Fruit fly (Drosophila melanogaster) whole organism, embryonic: Measurements from ENCODE around the gene CG43367.
A peak's percentile ranks its signal among the peaks of the same experiment; 100 is the strongest.

Experiments
- ATbp ChIP-seq: fragments of 200-800 bp; sonication (Bioruptor generic); optimal IDR thresholded peaks from 2 replicates; lab custom pipeline; 2017; ENCODE audit warnings: missing biosample characterization, mild to moderate bottlenecking, missing genetic modification characterization, missing genetic modification reagents
- CG11504 ChIP-seq: fragments of 200-800 bp; sonication (Bioruptor generic); optimal IDR thresholded peaks from 3 replicates; lab custom pipeline; 2019; ENCODE audit warnings: missing biosample characterization, mild to moderate bottlenecking, missing genetic modification characterization, moderate library complexity
- CG11723 ChIP-seq: fragments of 200-800 bp; sonication (Bioruptor generic); optimal IDR thresholded peaks from 2 replicates; lab custom pipeline; 2017; ENCODE audit warnings: missing biosample characterization, mild to moderate bottlenecking, missing genetic modification characterization
- CG1792 ChIP-seq: fragments of 200-800 bp; sonication (Bioruptor generic); optimal IDR thresholded peaks from 2 replicates; lab custom pipeline; 2016; ENCODE audit warnings: missing biosample characterization, missing genetic modification characterization
- CG18262 ChIP-seq: fragments of 200-800 bp; optimal IDR thresholded peaks from 3 replicates; lab custom pipeline; 2019; ENCODE audit warnings: missing biosample characterization, mild to moderate bottlenecking, missing genetic modification characterization, moderate library complexity
- CG2202 ChIP-seq: fragments of 200-800 bp; sonication (Bioruptor generic); optimal IDR thresholded peaks from 2 replicates; lab custom pipeline; 2018; ENCODE audit warnings: missing biosample characterization, mild to moderate bottlenecking, missing genetic modification characterization
- CG30020 ChIP-seq: fragments of 200-800 bp; optimal IDR thresholded peaks from 2 replicates; lab custom pipeline; 2019; ENCODE audit warnings: missing biosample characterization, mild to moderate bottlenecking, missing genetic modification characterization, moderate library complexity
- CG31388 ChIP-seq: fragments of 200-800 bp; sonication (Bioruptor generic); optimal IDR thresholded peaks from 2 replicates; lab custom pipeline; 2016; ENCODE audit warnings: missing biosample characterization, missing genetic modification characterization
- CG33213 ChIP-seq: fragments of 200-800 bp; sonication (Bioruptor generic); optimal IDR thresholded peaks from 3 replicates; lab custom pipeline; 2016; ENCODE audit warnings: missing biosample characterization, missing genetic modification characterization
- CG43689 ChIP-seq: fragments of 200-800 bp; sonication (Bioruptor generic); IDR thresholded peaks from 2 replicates; pipeline ENCODE4 v1.3.6; 2022; ENCODE audit warnings: missing biosample characterization, missing genetic modification characterization
- CG4617 ChIP-seq: fragments of 200-800 bp; sonication (Bioruptor generic); optimal IDR thresholded peaks from 3 replicates; lab custom pipeline; 2016; ENCODE audit warnings: missing biosample characterization, missing genetic modification characterization, borderline replicate concordance
- CG4730 ChIP-seq: fragments of 200-800 bp; sonication (Bioruptor generic); IDR thresholded peaks from 2 replicates; pipeline ENCODE4 v1.3.6; 2022; ENCODE audit warnings: missing biosample characterization, missing genetic modification characterization
- CG6689 ChIP-seq: fragments of 200-800 bp; sonication (Bioruptor generic); IDR thresholded peaks from 2 replicates; pipeline ENCODE4 v1.3.6; 2022; ENCODE audit warnings: missing biosample characterization, missing genetic modification characterization
- CG7839 ChIP-seq: fragments of 200-800 bp; sonication (Bioruptor generic); optimal IDR thresholded peaks from 3 replicates; lab custom pipeline; 2018; ENCODE audit warnings: missing biosample characterization, mild to moderate bottlenecking, missing genetic modification characterization, moderate library complexity
- CG9609 ChIP-seq: fragments of 200-800 bp; sonication (Bioruptor generic); optimal IDR thresholded peaks from 3 replicates; lab custom pipeline; 2016; ENCODE audit warnings: missing biosample characterization, missing genetic modification characterization
- CG9727 ChIP-seq: fragments of 200-800 bp; sonication (Bioruptor generic); optimal IDR thresholded peaks from 3 replicates; lab custom pipeline; 2017; ENCODE audit warnings: missing biosample characterization, mild to moderate bottlenecking, missing genetic modification characterization
- CG9932 ChIP-seq: fragments of 200-800 bp; sonication (Bioruptor generic); IDR thresholded peaks from 2 replicates; pipeline ENCODE4 v1.3.6; 2022; ENCODE audit warnings: missing biosample characterization, missing genetic modification characterization
- D ChIP-seq, 2 experiments: fragments of 200-800 bp in 1 of 2; fragments of >200 bp in 1 of 2; sonication (Bioruptor generic) in 1 of 2; optimal IDR thresholded peaks; 2 replicates in 1 of 2; 3 replicates in 1 of 2; lab custom pipeline; 2017; ENCODE audit warnings: mild to moderate bottlenecking in 1 of 2, missing biosample characterization in 1 of 2, missing genetic modification characterization in 1 of 2, missing genetic modification reagents in 1 of 2
- HLH4C ChIP-seq: fragments of 200-800 bp; sonication (Bioruptor generic); IDR thresholded peaks from 3 replicates; pipeline ENCODE4 v1.3.6; 2022; ENCODE audit warnings: missing biosample characterization, missing genetic modification characterization; ENCODE audit not compliant: partially characterized antibody
- Lpt ChIP-seq: fragments of >200 bp; optimal IDR thresholded peaks from 2 replicates; lab custom pipeline; 2018; ENCODE audit warnings: missing biosample characterization, missing genetic modification characterization
- NK7.1 ChIP-seq: fragments of 200-800 bp; sonication (Bioruptor generic); optimal IDR thresholded peaks from 3 replicates; lab custom pipeline; 2016; ENCODE audit warnings: missing biosample characterization, missing genetic modification characterization
- Nf-YA ChIP-seq: fragments of 200-800 bp; sonication (Bioruptor generic); IDR thresholded peaks from 2 replicates; pipeline ENCODE4 v1.3.6; 2022; ENCODE audit warnings: missing biosample characterization, missing genetic modification characterization
- NfI ChIP-seq: fragments of 200-800 bp; sonication (Bioruptor generic); optimal IDR thresholded peaks from 3 replicates; lab custom pipeline; 2018; ENCODE audit warnings: missing biosample characterization, mild to moderate bottlenecking, missing genetic modification characterization, moderate library complexity
- Six4 ChIP-seq: fragments of 200-800 bp; sonication (Bioruptor generic); optimal IDR thresholded peaks from 2 replicates; lab custom pipeline; 2016; ENCODE audit warnings: missing biosample characterization, missing genetic modification characterization
- br ChIP-seq: fragments of >200 bp; optimal IDR thresholded peaks from 2 replicates; lab custom pipeline; 2017
- btn ChIP-seq: fragments of 200-800 bp; sonication (Bioruptor generic); optimal IDR thresholded peaks from 2 replicates; lab custom pipeline; 2016; ENCODE audit warnings: missing biosample characterization, missing genetic modification characterization
- cato ChIP-seq: fragments of 200-800 bp; sonication (Bioruptor generic); optimal IDR thresholded peaks from 2 replicates; lab custom pipeline; 2016; ENCODE audit warnings: missing biosample characterization, missing genetic modification characterization, borderline replicate concordance
- crp ChIP-seq, 2 experiments: fragments of 200-800 bp; sonication (Bioruptor generic); optimal IDR thresholded peaks; 2 replicates in 1 of 2; 3 replicates in 1 of 2; lab custom pipeline; 2017; ENCODE audit warnings: missing biosample characterization in 2 of 2, missing genetic modification characterization in 2 of 2, mild to moderate bottlenecking in 1 of 2, moderate library complexity in 1 of 2
- esg ChIP-seq: fragments of 200-800 bp; sonication (Bioruptor generic); conservative IDR thresholded peaks from 2 replicates; pipeline ENCODE4 v1.3.6; 2022; ENCODE audit warnings: missing biosample characterization, missing genetic modification characterization
- eve ChIP-seq, 2 experiments: fragments of >200 bp; optimal IDR thresholded peaks; 2 replicates each; lab custom pipeline; 2017; ENCODE audit warnings: missing biosample characterization in 2 of 2, missing genetic modification characterization in 2 of 2
- fu2 ChIP-seq: fragments of 200-800 bp; sonication (Bioruptor generic); optimal IDR thresholded peaks from 2 replicates; lab custom pipeline; 2016; ENCODE audit warnings: missing biosample characterization, missing genetic modification characterization
- gce ChIP-seq: fragments of 200-800 bp; sonication (Bioruptor generic); IDR thresholded peaks from 3 replicates; pipeline ENCODE4 v1.3.6; 2022; ENCODE audit warnings: missing biosample characterization, missing genetic modification characterization
- gro ChIP-seq: fragments of 200-800 bp; sonication (Bioruptor generic); optimal IDR thresholded peaks from 2 replicates; lab custom pipeline; 2016; ENCODE audit warnings: missing biosample characterization, missing genetic modification characterization
- gt ChIP-seq: fragments of 200-800 bp; sonication (Bioruptor generic); IDR thresholded peaks from 2 replicates; pipeline ENCODE4 v1.3.6; 2022; ENCODE audit warnings: missing biosample characterization, missing genetic modification characterization
- jing ChIP-seq: fragments of 200-800 bp; sonication (Bioruptor generic); optimal IDR thresholded peaks from 2 replicates; lab custom pipeline; 2018; ENCODE audit warnings: missing biosample characterization, mild to moderate bottlenecking, missing genetic modification characterization
- klu ChIP-seq: fragments of 200-800 bp; sonication (Bioruptor generic); IDR thresholded peaks from 2 replicates; pipeline ENCODE4 v1.3.6; 2022; ENCODE audit warnings: missing biosample characterization, missing genetic modification characterization
- lmd ChIP-seq: fragments of 200-800 bp; sonication (Bioruptor generic); IDR thresholded peaks from 2 replicates; pipeline ENCODE4 v1.3.6; 2022; ENCODE audit warnings: missing biosample characterization, missing genetic modification characterization
- p53 ChIP-seq: fragments of 200-800 bp; sonication (Bioruptor generic); optimal IDR thresholded peaks from 2 replicates; lab custom pipeline; 2016; ENCODE audit warnings: missing biosample characterization, missing genetic modification characterization
- pb ChIP-seq: fragments of 200-800 bp; sonication (Bioruptor generic); optimal IDR thresholded peaks from 3 replicates; lab custom pipeline; 2016; ENCODE audit warnings: missing biosample characterization, missing genetic modification characterization
- pho ChIP-seq: fragments of 200-800 bp; sonication (Bioruptor generic); optimal IDR thresholded peaks from 2 replicates; lab custom pipeline; 2016; ENCODE audit warnings: missing biosample characterization, missing genetic modification characterization
- prd ChIP-seq, 3 experiments: fragments of >200 bp in 2 of 3; fragments of 200-800 bp in 1 of 3; sonication (Bioruptor generic) in 1 of 3; optimal IDR thresholded peaks in 2 of 3; IDR thresholded peaks in 1 of 3; 2 replicates in 2 of 3; 3 replicates in 1 of 3; pipeline versions ENCODE4 v1.3.6 to Lab custom; 2017 to 2022; ENCODE audit warnings: missing biosample characterization in 1 of 3, missing genetic modification characterization in 1 of 3
- pum ChIP-seq: fragments of 200-800 bp; sonication (Bioruptor generic); optimal IDR thresholded peaks from 2 replicates; lab custom pipeline; 2016; ENCODE audit warnings: missing biosample characterization, missing genetic modification characterization
- salm ChIP-seq: fragments of 200-800 bp; sonication (Bioruptor generic); optimal IDR thresholded peaks from 2 replicates; lab custom pipeline; 2018; ENCODE audit warnings: missing biosample characterization, mild to moderate bottlenecking, missing genetic modification characterization
- sima ChIP-seq: fragments of 200-800 bp; sonication (Bioruptor generic); optimal IDR thresholded peaks from 2 replicates; lab custom pipeline; 2016; ENCODE audit warnings: missing biosample characterization, missing genetic modification characterization
- sqz ChIP-seq: fragments of 200-800 bp; sonication (Bioruptor generic); optimal IDR thresholded peaks from 3 replicates; lab custom pipeline; 2018; ENCODE audit warnings: missing biosample characterization, mild to moderate bottlenecking, missing genetic modification characterization
- tio ChIP-seq: fragments of 200-800 bp; sonication (Bioruptor generic); optimal IDR thresholded peaks from 2 replicates; lab custom pipeline; 2017; ENCODE audit warnings: missing biosample characterization, missing genetic modification characterization, inconsistent platforms
- tup ChIP-seq: fragments of 200-800 bp; sonication (Bioruptor generic); optimal IDR thresholded peaks from 2 replicates; lab custom pipeline; 2016; ENCODE audit warnings: missing biosample characterization, mild to moderate bottlenecking, missing genetic modification characterization, moderate library complexity
- vfl ChIP-seq: fragments of 200-800 bp; sonication (Bioruptor generic); optimal IDR thresholded peaks from 2 replicates; lab custom pipeline; 2016; ENCODE audit warnings: missing biosample characterization, missing genetic modification characterization
- vnd ChIP-seq: fragments of 200-800 bp; sonication (Bioruptor generic); IDR thresholded peaks from 3 replicates; pipeline ENCODE4 v1.3.6; 2022; ENCODE audit warnings: missing biosample characterization, missing genetic modification characterization; ENCODE audit not compliant: partially characterized antibody
- zen ChIP-seq: fragments of 200-800 bp; sonication (Bioruptor generic); optimal IDR thresholded peaks from 3 replicates; lab custom pipeline; 2018; ENCODE audit warnings: missing biosample characterization, mild to moderate bottlenecking, missing genetic modification characterization, moderate library complexity

The CG43367 gene

dm6 chr3L:4230357-4230901 is 36.6 kb downstream of the CG43367 start (continued):
- TF ChIP-seq NfI (peak; percentile 82), jing (GFP tag; lab: Kevin White, UChicago) (peak; percentile 93), CG7839 (tag; lab: Kevin White, UChicago) (peak; percentile 95), HLH4C (no peak), CG1792 (GFP tag; lab: Kevin White, UChicago) (peak; percentile 77), CG9932 (no peak), p53 (GFP tag; lab: Kevin White, UChicago) (peak; percentile 83), Lpt (no peak), CG33213 (peak; percentile 85), D (optimal IDR thresholded peaks at IDR 0.05; lab: Kevin White, UChicago) (no peak), D (GFP tag; optimal IDR thresholded peaks at IDR 0.05; lab: Kevin White, UChicago) (peak; percentile 98), tio (GFP tag; lab: Kevin White, UChicago) (peak; percentile 93), CG4730 (GFP tag; lab: Robert Waterston, UW) (peak; percentile 82), sima (peak; percentile 14), NK7.1 (GFP tag; lab: Kevin White, UChicago) (peak; percentile 90), zen (tag; lab: Kevin White, UChicago) (peak; percentile 99), CG9727 (GFP tag; lab: Kevin White, UChicago) (peak; percentile 98), CG18262 (tag; lab: Kevin White, UChicago) (peak; percentile 98), CG4617 (peak; percentile 76), CG6689 (GFP tag; lab: Robert Waterston, UW) (peak; percentile 95), btn (peak; percentile 94), eve (GFP tag; optimal IDR thresholded peaks at IDR 0.05; lab: Kevin White, UChicago) (peak; percentile 98 to 99), crp (GFP tag; optimal IDR thresholded peaks at IDR 0.05; lab: Kevin White, UChicago) (peak in 1 of 2 experiments; percentile 66), gro (GFP tag; lab: Kevin White, UChicago) (no peak), fu2 (peak; percentile 68), esg (GFP tag; lab: Robert Waterston, UW) (peak; percentile 89), CG11504 (tag; lab: Kevin White, UChicago) (peak; percentile 95), vfl (GFP tag; lab: Kevin White, UChicago) (peak; percentile 66), sqz (peak; percentile 93), CG2202 (tag; lab: Kevin White, UChicago) (peak; percentile 95), ATbp (GFP tag; lab: Kevin White, UChicago) (peak; percentile 93), salm (peak; percentile 91), CG11723 (GFP tag; lab: Kevin White, UChicago) (peak; percentile 87), klu (peak; percentile 69), pum (GFP tag; lab: Kevin White, UChicago) (peak; percentile 96), cato (GFP tag; lab: Kevin White, UChicago) (peak; percentile 91), gce (GFP tag; lab: Robert Waterston, UW) (peak; percentile 84), Six4 (peak; percentile 94), br (lab: Kevin White, UChicago) (no peak), pho (GFP tag; lab: Kevin White, UChicago) (peak; percentile 57), CG30020 (tag; lab: Kevin White, UChicago) (peak; percentile 83), tup (peak; percentile 71), gt (GFP tag; lab: Robert Waterston, UW) (peak; percentile 84), CG31388 (peak; percentile 74), pb (peak; percentile 92), CG9609 (GFP tag; lab: Kevin White, UChicago) (peak; percentile 94), CG43689 (GFP tag; lab: Robert Waterston, UW) (no peak), Nf-YA (peak; percentile 75), lmd (GFP tag; lab: Robert Waterston, UW) (peak; percentile 89), vnd (GFP tag; lab: Robert Waterston, UW) (no peak), prd (optimal IDR thresholded peaks at IDR 0.05; lab: Kevin White, UChicago) (no peak), prd (GFP tag; IDR thresholded peaks at IDR 0.05; lab: Robert Waterston, UW) (peak; percentile 98)
